Fruit fly (Drosophila melanogaster): ENCODE results near the gene CG5026.
A peak's percentile ranks its signal among the peaks of the same experiment; 100 is the strongest.

The CG5026 gene

DNA sequence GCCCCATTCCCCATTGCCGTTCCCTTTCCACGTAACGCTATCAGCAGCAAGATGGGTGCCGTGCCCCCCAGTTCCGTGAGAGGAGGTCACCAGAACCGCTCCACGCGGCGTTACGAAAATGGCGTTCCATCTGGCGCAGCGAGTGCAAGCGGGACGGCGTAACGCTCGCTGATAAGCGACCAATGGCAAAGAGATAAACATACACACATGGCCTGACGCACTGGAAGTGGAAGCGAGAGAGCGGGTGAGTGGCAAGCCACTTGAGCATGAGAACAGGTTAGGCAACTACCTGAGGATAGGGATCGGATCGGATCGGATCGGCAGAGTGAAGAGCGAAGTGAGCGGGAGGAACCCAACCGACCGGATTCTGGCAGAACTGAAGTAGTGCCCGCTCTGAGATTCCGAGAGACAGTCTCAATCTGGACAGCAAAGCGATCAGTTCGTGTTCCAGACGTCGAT is 36.5 kb downstream of the CG5026 start, which contains the start of gene Doc3 (continued):
- TF ChIP-seq zfh1 (GFP tag; IDR thresholded peaks at IDR 0.05) = no peak
- peak; percentile 100 for TF ChIP-seq Nf-YB (GFP tag; optimal IDR thresholded peaks at IDR 0.05)
- no peak for TF ChIP-seq croc (GFP tag; conservative IDR thresholded peaks at IDR 0.05)
- TF ChIP-seq CG18764 (GFP tag; optimal IDR thresholded peaks at IDR 0.05) = no peak
- TF ChIP-seq CG12071 (GFP tag; optimal IDR thresholded peaks at IDR 0.05) = no peak
- no peak for TF ChIP-seq CG11085 (GFP tag; IDR thresholded peaks at IDR 0.05)
- TF ChIP-seq CG13296 (GFP tag; optimal IDR thresholded peaks at IDR 0.05) = no peak
- no peak for TF ChIP-seq CTCF (GFP tag; optimal IDR thresholded peaks at IDR 0.05)
- no peak for TF ChIP-seq Xrp1 (GFP tag; IDR thresholded peaks at IDR 0.05)
- no peak for TF ChIP-seq CG5180 (GFP tag; optimal IDR thresholded peaks at IDR 0.05)
- TF ChIP-seq YL-1 (GFP tag; optimal IDR thresholded peaks at IDR 0.05) = no peak
- TF ChIP-seq pros (GFP tag; optimal IDR thresholded peaks at IDR 0.05) = peak; percentile 46
- TF ChIP-seq sug (tag; optimal IDR thresholded peaks at IDR 0.05) = peak; percentile 96
- no peak for TF ChIP-seq fd64A (GFP tag; optimal IDR thresholded peaks at IDR 0.05)
- no peak for TF ChIP-seq CG17912 (GFP tag; optimal IDR thresholded peaks at IDR 0.05)
- no peak for TF ChIP-seq Ada2b (GFP tag; IDR thresholded peaks at IDR 0.05)
- TF ChIP-seq CG18619 (GFP tag; optimal IDR thresholded peaks at IDR 0.05) = no peak
- no peak for TF ChIP-seq CG7271 (tag; optimal IDR thresholded peaks at IDR 0.05)
- TF ChIP-seq shn (GFP tag; optimal IDR thresholded peaks at IDR 0.05) = no peak
- TF ChIP-seq otp (GFP tag; IDR thresholded peaks at IDR 0.05) = no peak
- TF ChIP-seq lilli (GFP tag; optimal IDR thresholded peaks at IDR 0.05) = no peak
- TF ChIP-seq CG3726 (GFP tag; IDR thresholded peaks at IDR 0.05) = no peak
- no peak for TF ChIP-seq H2.0 (GFP tag; IDR thresholded peaks at IDR 0.05)
- no peak for TF ChIP-seq gsb-n (tag; optimal IDR thresholded peaks at IDR 0.05)
- no peak for TF ChIP-seq chn (GFP tag; optimal IDR thresholded peaks at IDR 0.05)
- no peak for TF ChIP-seq CG16813 (GFP tag; IDR thresholded peaks at IDR 0.05; ENCODE audit: partially characterized antibody)
- no peak for TF ChIP-seq Hmx (GFP tag; optimal IDR thresholded peaks at IDR 0.05)
- no peak for TF ChIP-seq CG14965 (GFP tag; optimal IDR thresholded peaks at IDR 0.05; ENCODE audit: borderline replicate concordance)
- TF ChIP-seq fd96Cb (tag; optimal IDR thresholded peaks at IDR 0.05) = no peak
- TF ChIP-seq nerfin-2 (GFP tag; IDR thresholded peaks at IDR 0.05; ENCODE audit: partially characterized antibody) = no peak
- no peak for TF ChIP-seq CG7357 (GFP tag; IDR thresholded peaks at IDR 0.05)
- no peak for TF ChIP-seq CG1024 (GFP tag; IDR thresholded peaks at IDR 0.05)
- TF ChIP-seq MESR4 (GFP tag; optimal IDR thresholded peaks at IDR 0.05) = no peak
- no peak for TF ChIP-seq CG30020 (tag; optimal IDR thresholded peaks at IDR 0.05)
- peak; percentile 67 for TF ChIP-seq Ets65A (GFP tag)
- no peak for TF ChIP-seq odd (GFP tag; optimal IDR thresholded peaks at IDR 0.05)
- no peak for TF ChIP-seq chm (GFP tag; IDR thresholded peaks at IDR 0.05)
- no peak for TF ChIP-seq mirr (GFP tag; optimal IDR thresholded peaks at IDR 0.05)
- no peak for TF ChIP-seq chif (GFP tag; optimal IDR thresholded peaks at IDR 0.05)
- no peak for TF ChIP-seq CG11247 (GFP tag; IDR thresholded peaks at IDR 0.05)
- no peak for TF ChIP-seq pum (GFP tag; optimal IDR thresholded peaks at IDR 0.05)
- TF ChIP-seq Neu2 (GFP tag; optimal IDR thresholded peaks at IDR 0.05; ENCODE audit: borderline replicate concordance) = no peak
- no peak for TF ChIP-seq CG10209 (GFP tag; optimal IDR thresholded peaks at IDR 0.05)
- TF ChIP-seq TFAM (GFP tag; optimal IDR thresholded peaks at IDR 0.05) = no peak
- no peak for TF ChIP-seq ac (GFP tag; optimal IDR thresholded peaks at IDR 0.05)
- TF ChIP-seq zen (tag; optimal IDR thresholded peaks at IDR 0.05) = no peak
- no peak for TF ChIP-seq CG18599 (GFP tag; optimal IDR thresholded peaks at IDR 0.05)
- TF ChIP-seq CG13424 (tag; optimal IDR thresholded peaks at IDR 0.05) = no peak
- no peak for TF ChIP-seq CG2129 (GFP tag; IDR thresholded peaks at IDR 0.05; ENCODE audit: partially characterized antibody)
- TF ChIP-seq NC2β (GFP tag; optimal IDR thresholded peaks at IDR 0.05) = no peak
- no peak for TF ChIP-seq ara (GFP tag; IDR thresholded peaks at IDR 0.05)
- TF ChIP-seq p53 (GFP tag; optimal IDR thresholded peaks at IDR 0.05) = no peak
